Worm (Caenorhabditis elegans) whole organism, L4 larva: Measurements from ENCODE around the gene lst-4.

Experiments
- F10B5.3 ChIP-seq: sonication (generic microtip); optimal IDR thresholded peaks from 2 replicates; lab custom pipeline; 2016; ENCODE audit warnings: mild to moderate bottlenecking, missing genetic modification characterization, missing compliant biosample characterization
- Y105C5A.15 ChIP-seq: fragments of 200-800 bp; sonication (Bioruptor generic); IDR thresholded peaks from 2 replicates; pipeline ENCODE4 v1.3.6; 2022; ENCODE audit warnings: missing genetic modification characterization, missing compliant biosample characterization
- ZK546.5 ChIP-seq, 2 experiments: sonication (generic microtip); optimal IDR thresholded peaks; 2 replicates each; lab custom pipeline; 2017; ENCODE audit warnings: missing biosample characterization in 2 of 2, missing genetic modification characterization in 2 of 2
- aha-1 ChIP-seq: fragments of 150-350 bp; peaks from one replicate; lab custom pipeline; 2014; ENCODE audit warnings: missing biosample characterization, missing genetic modification characterization
- ama-1 ChIP-seq: fragments of 150-350 bp; optimal IDR thresholded peaks from 2 replicates; lab custom pipeline; 2014; ENCODE audit warnings: inconsistent platforms, mixed read lengths
- arid-1 ChIP-seq: fragments of 200-800 bp; sonication (Bioruptor generic); conservative IDR thresholded peaks from 2 replicates; pipeline ENCODE4 v1.3.6; 2022; ENCODE audit warnings: missing genetic modification reagents, missing genetic modification characterization, missing compliant biosample characterization
- dmd-9 ChIP-seq: fragments of 200-800 bp; sonication (Bioruptor generic); IDR thresholded peaks from 2 replicates; pipeline ENCODE4 v1.3.6; 2022; ENCODE audit warnings: missing genetic modification reagents, missing genetic modification characterization, missing compliant biosample characterization
- dpl-1 ChIP-seq: fragments of 150-350 bp; optimal IDR thresholded peaks from 2 replicates; lab custom pipeline; 2014; ENCODE audit warnings: missing biosample characterization, missing genetic modification reagents, missing genetic modification characterization
- fkh-10 ChIP-seq: fragments of 150-350 bp; optimal IDR thresholded peaks from 2 replicates; lab custom pipeline; 2014; ENCODE audit warnings: missing biosample characterization, missing genetic modification reagents, missing genetic modification characterization
- hlh-11 ChIP-seq: fragments of 200-800 bp; sonication (Bioruptor generic); optimal IDR thresholded peaks from 2 replicates; lab custom pipeline; 2018; ENCODE audit warnings: mild to moderate bottlenecking, missing genetic modification characterization, missing compliant biosample characterization
- hlh-30 ChIP-seq: sonication (generic microtip); optimal IDR thresholded peaks from 2 replicates; lab custom pipeline; 2017; ENCODE audit warnings: antibody characterized with exemption, mild to moderate bottlenecking, missing genetic modification characterization, missing compliant biosample characterization; ENCODE audit not compliant: insufficient read depth
- hmg-1.1 ChIP-seq: fragments of 200-800 bp; sonication (Bioruptor generic); IDR thresholded peaks from 2 replicates; pipeline ENCODE4 v1.3.6; 2022; ENCODE audit warnings: missing genetic modification reagents, missing genetic modification characterization, missing compliant biosample characterization
- jun-1 ChIP-seq: fragments of 150-350 bp; optimal IDR thresholded peaks from 2 replicates; lab custom pipeline; 2014; ENCODE audit warnings: missing biosample characterization, missing genetic modification reagents, missing genetic modification characterization
- lin-38 ChIP-seq: fragments of 200-800 bp; sonication (Bioruptor generic); IDR thresholded peaks from 2 replicates; pipeline ENCODE4 v1.3.6; 2022; ENCODE audit warnings: missing genetic modification reagents, missing genetic modification characterization, missing compliant biosample characterization
- lir-3 ChIP-seq: sonication (generic microtip); optimal IDR thresholded peaks from 2 replicates; lab custom pipeline; 2016; ENCODE audit warnings: mild to moderate bottlenecking, missing genetic modification characterization, missing compliant biosample characterization
- mxl-3 ChIP-seq: fragments of 200-800 bp; sonication (Bioruptor generic); optimal IDR thresholded peaks from 2 replicates; lab custom pipeline; 2018; ENCODE audit warnings: mild to moderate bottlenecking, missing genetic modification characterization, missing compliant biosample characterization
- nhr-25 ChIP-seq: sonication (generic microtip); optimal IDR thresholded peaks from 2 replicates; lab custom pipeline; 2017; ENCODE audit warnings: missing genetic modification characterization, mild to moderate bottlenecking, missing compliant biosample characterization, antibody characterized with exemption, moderate library complexity, borderline replicate concordance; ENCODE audit not compliant: insufficient read depth
- nhr-28 ChIP-seq: fragments of 150-350 bp; optimal IDR thresholded peaks from 2 replicates; lab custom pipeline; 2014; ENCODE audit warnings: missing biosample characterization, missing genetic modification characterization
- nhr-41 ChIP-seq: fragments of 200-800 bp; sonication (Bioruptor generic); IDR thresholded peaks from 2 replicates; pipeline ENCODE4 v1.3.6; 2022; ENCODE audit warnings: missing genetic modification reagents, missing genetic modification characterization, missing compliant biosample characterization
- pha-4 ChIP-seq, 2 experiments: fragments of 150-350 bp in 1 of 2; fragments of 200-800 bp in 1 of 2; sonication (Bioruptor generic) in 1 of 2; IDR thresholded peaks in 1 of 2; optimal IDR thresholded peaks in 1 of 2; 2 replicates each; pipeline versions ENCODE4 v1.3.6 to Lab custom; 2014 to 2022; ENCODE audit warnings: missing genetic modification characterization in 2 of 2, missing genetic modification reagents in 2 of 2, missing biosample characterization in 1 of 2, missing compliant biosample characterization in 1 of 2
- php-3 ChIP-seq: fragments of 200-800 bp; sonication (Bioruptor generic); IDR thresholded peaks from 2 replicates; pipeline ENCODE4 v1.3.6; 2022; ENCODE audit warnings: missing genetic modification reagents, missing genetic modification characterization, missing compliant biosample characterization
- pqm-1 ChIP-seq: sonication (generic microtip); optimal IDR thresholded peaks from 2 replicates; lab custom pipeline; 2017; ENCODE audit warnings: missing biosample characterization, missing genetic modification characterization
- rbr-2 ChIP-seq: sonication (generic microtip); optimal IDR thresholded peaks from 2 replicates; lab custom pipeline; 2016; ENCODE audit warnings: missing genotype, missing genetic modification characterization, missing compliant biosample characterization
- saeg-2 ChIP-seq: fragments of 200-800 bp; sonication (Bioruptor generic); IDR thresholded peaks from 2 replicates; pipeline ENCODE4 v1.3.6; 2022; ENCODE audit warnings: missing genetic modification reagents, missing genetic modification characterization, missing compliant biosample characterization
- set-16 ChIP-seq: fragments of 200-800 bp; sonication (Bioruptor generic); IDR thresholded peaks from 2 replicates; pipeline ENCODE4 v1.3.6; 2022; ENCODE audit warnings: missing genetic modification reagents, missing genetic modification characterization, missing compliant biosample characterization
- snpc-1.2 ChIP-seq: fragments of 200-800 bp; sonication (Bioruptor generic); IDR thresholded peaks from 2 replicates; pipeline ENCODE4 v1.3.6; 2022; ENCODE audit warnings: missing genetic modification reagents, missing genetic modification characterization, missing compliant biosample characterization
- snpc-4 ChIP-seq: fragments of 150-350 bp; optimal IDR thresholded peaks from 2 replicates; lab custom pipeline; 2014; ENCODE audit warnings: missing biosample characterization, missing genetic modification characterization
- tra-1 ChIP-seq: fragments of 200-800 bp; sonication (Bioruptor generic); IDR thresholded peaks from 2 replicates; pipeline ENCODE4 v1.3.6; 2022; ENCODE audit warnings: missing genetic modification reagents, missing genetic modification characterization, missing compliant biosample characterization
- unc-130 ChIP-seq: sonication (generic microtip); optimal IDR thresholded peaks from 2 replicates; lab custom pipeline; 2016; ENCODE audit warnings: missing genetic modification reagents, missing genetic modification characterization, missing compliant biosample characterization
- unc-62 ChIP-seq, 3 experiments: fragments of 150-350 bp in 1 of 3; sonication (generic microtip); optimal IDR thresholded peaks in 2 of 3; peaks in 1 of 3; 1 replicate in 1 of 3; 2 replicates in 2 of 3; lab custom pipeline; 2014 to 2017; ENCODE audit warnings: missing biosample characterization in 3 of 3, missing genetic modification characterization in 3 of 3, missing genetic modification reagents in 3 of 3, missing genotype in 1 of 3
- zag-1 ChIP-seq: fragments of 150-350 bp; optimal IDR thresholded peaks from 2 replicates; lab custom pipeline; 2014; ENCODE audit warnings: missing biosample characterization, missing genetic modification characterization

The lst-4 gene

ce11 chrIV:14103054-14103453 is 33.4 kb upstream of the lst-4 start, which contains the start of gene F52B11.5 (continued):
- peak; percentile 37 for TF ChIP-seq pqm-1
- no peak for TF ChIP-seq set-16 (GFP tag; lab: Robert Waterston, UW)
- TF ChIP-seq dpl-1: peak; percentile 26
- no peak for TF ChIP-seq ZK546.5 (tag; optimal IDR thresholded peaks at IDR 0.05; lab: Kevin White, UChicago)
- no peak for TF ChIP-seq fkh-10 (GFP tag; lab: Kevin White, UChicago)
- TF ChIP-seq lin-38 (GFP tag; lab: Robert Waterston, UW): peak; percentile 43; the same call in 1 of the 2 replicates
- TF ChIP-seq php-3 (GFP tag; lab: Robert Waterston, UW): 0 out of 2 replicates have a peak, but pooled peaks have one; percentile 24
- TF ChIP-seq saeg-2 (GFP tag; lab: Robert Waterston, UW): no peak
- no peak for TF ChIP-seq arid-1 (GFP tag; lab: Robert Waterston, UW)
- TF ChIP-seq hlh-30 (tag; lab: Kevin White, UChicago): no peak
- no peak for TF ChIP-seq unc-130 (GFP tag; lab: Kevin White, UChicago)
- no peak for TF ChIP-seq ama-1 (lab: Kevin White, UChicago)
- no peak for TF ChIP-seq aha-1 (tag; lab: Kevin White, UChicago)
- no peak for TF ChIP-seq snpc-4 (tag; lab: Kevin White, UChicago)
- no peak for TF ChIP-seq dmd-9 (GFP tag; lab: Robert Waterston, UW)
- TF ChIP-seq tra-1 (GFP tag; lab: Robert Waterston, UW): no peak
- no peak for TF ChIP-seq rbr-2 (tag; lab: Kevin White, UChicago)

- TF ChIP-seq snpc-1.2 (GFP tag; lab: Robert Waterston, UW) (no peak), hmg-1.1 (GFP tag; lab: Robert Waterston, UW) (no peak), zag-1 (tag; lab: Kevin White, UChicago) (no peak), jun-1 (no peak), Y105C5A.15 (GFP tag; lab: Robert Waterston, UW) (no peak), pqm-1 (no peak), F10B5.3 (no peak)
These were observed 29.6 kb upstream of the lst-4 start, which contains the start of gene col-133 for ce11 chrIV:14099256-14099655. col-133 (minus strand) TSS chrIV:14099356.

ce11 chrIV:14098540-14099098 is 29.0 kb upstream of the lst-4 start:
- TF ChIP-seq lir-3 (tag; lab: Kevin White, UChicago) (no peak), set-16 (GFP tag; lab: Robert Waterston, UW) (peak; percentile 99), php-3 (GFP tag; lab: Robert Waterston, UW) (0 out of 2 replicates have a peak, but pooled peaks have one; percentile 33), pha-4 (GFP tag; IDR thresholded peaks at IDR 0.05; lab: Robert Waterston, UW) (peak; percentile 62; the same call in 1 of the 2 replicates), pha-4 (tag; optimal IDR thresholded peaks at IDR 0.05; lab: Kevin White, UChicago) (no peak), nhr-25 (tag; lab: Kevin White, UChicago) (no peak), rbr-2 (tag; lab: Kevin White, UChicago) (peak; percentile 28), unc-62 (GFP tag; optimal IDR thresholded peaks at IDR 0.05 in 1 of 2; lab: Kevin White, UChicago) (peak in 1 of 2 experiments; percentile 23), unc-62 (tag; optimal IDR thresholded peaks at IDR 0.05; lab: Kevin White, UChicago) (no peak), lin-38 (GFP tag; lab: Robert Waterston, UW) (peak; percentile 30; the same call in 1 of the 2 replicates)
- TF ChIP-seq, all 104 proteins: peak for 6

- TF ChIP-seq dpl-1: no peak
- no peak for TF ChIP-seq ama-1 (lab: Kevin White, UChicago)
- peak; percentile 4 for TF ChIP-seq nhr-28 (tag; lab: Kevin White, UChicago)
- no peak for TF ChIP-seq nhr-41 (GFP tag; lab: Robert Waterston, UW)
- no peak for TF ChIP-seq ZK546.5 (tag; optimal IDR thresholded peaks at IDR 0.05; lab: Kevin White, UChicago)
- TF ChIP-seq mxl-3 (GFP tag; lab: Kevin White, UChicago): peak; percentile 20
- TF ChIP-seq hlh-30 (tag; lab: Kevin White, UChicago): peak; percentile 10
- TF ChIP-seq hlh-11: peak; percentile 6
These were observed 21.6 kb upstream of the lst-4 start, which contains the start of gene noah-2 for ce11 chrIV:14091242-14091641. noah-2 (plus strand) TSS chrIV:14091254.
